Worm (Caenorhabditis elegans) whole organism, L4 larva: ENCODE measurements around the gene M03A8.3.

Experiments used
- R02D3.7 ChIP-seq: fragments of 150-350 bp; sonication (generic microtip); optimal IDR thresholded peaks from 3 replicates; lab custom pipeline; 2014; ENCODE audit warnings: missing biosample characterization, missing genetic modification characterization
- T20F7.1 ChIP-seq: fragments of 200-800 bp; sonication (Bioruptor generic); optimal IDR thresholded peaks from 2 replicates; lab custom pipeline; 2018; ENCODE audit warnings: mild to moderate bottlenecking, missing genetic modification characterization, missing compliant biosample characterization
- Y75B8A.6 ChIP-seq: fragments of 200-800 bp; sonication (Bioruptor generic); IDR thresholded peaks from 2 replicates; pipeline ENCODE4 v1.3.6; 2022; ENCODE audit warnings: missing genetic modification reagents, missing genetic modification characterization, missing compliant biosample characterization
- aha-1 ChIP-seq: fragments of 150-350 bp; peaks from one replicate; lab custom pipeline; 2014; ENCODE audit warnings: missing biosample characterization, missing genetic modification characterization
- aly-2 ChIP-seq: sonication (generic microtip); optimal IDR thresholded peaks from 2 replicates; lab custom pipeline; 2018; ENCODE audit warnings: missing biosample characterization, missing genetic modification characterization
- ama-1 ChIP-seq: fragments of 150-350 bp; optimal IDR thresholded peaks from 2 replicates; lab custom pipeline; 2014; ENCODE audit warnings: inconsistent platforms, mixed read lengths
- arid-1 ChIP-seq: fragments of 200-800 bp; sonication (Bioruptor generic); conservative IDR thresholded peaks from 2 replicates; pipeline ENCODE4 v1.3.6; 2022; ENCODE audit warnings: missing genetic modification reagents, missing genetic modification characterization, missing compliant biosample characterization
- ceh-32 ChIP-seq: sonication (generic microtip); optimal IDR thresholded peaks from 2 replicates; lab custom pipeline; 2016; ENCODE audit warnings: mild to moderate bottlenecking, missing genetic modification characterization, missing compliant biosample characterization; ENCODE audit not compliant: poor library complexity
- ceh-62 ChIP-seq: sonication (generic microtip); optimal IDR thresholded peaks from 2 replicates; lab custom pipeline; 2017; ENCODE audit warnings: missing biosample characterization, missing genetic modification characterization
- ceh-82 ChIP-seq: sonication (generic microtip); optimal IDR thresholded peaks from 2 replicates; lab custom pipeline; 2017; ENCODE audit warnings: missing biosample characterization, missing genetic modification characterization
- ces-1 ChIP-seq: fragments of 150-350 bp; sonication (generic microtip); optimal IDR thresholded peaks from 4 replicates; lab custom pipeline; 2014; ENCODE audit warnings: missing biosample characterization, missing genetic modification reagents, missing genetic modification characterization
- daf-12 ChIP-seq: fragments of 150-350 bp; optimal IDR thresholded peaks from 2 replicates; lab custom pipeline; 2014; ENCODE audit warnings: missing biosample characterization, missing genetic modification reagents, missing genetic modification characterization
- daf-19 ChIP-seq: fragments of 200-800 bp; sonication (Bioruptor generic); conservative IDR thresholded peaks from 2 replicates; pipeline ENCODE4 v1.3.6; 2022; ENCODE audit warnings: missing genetic modification characterization, missing compliant biosample characterization
- daf-8 ChIP-seq: fragments of 200-800 bp; sonication (Bioruptor generic); IDR thresholded peaks from 2 replicates; pipeline ENCODE4 v1.3.6; 2022; ENCODE audit warnings: missing genetic modification characterization, missing compliant biosample characterization
- dmd-6 ChIP-seq: fragments of 200-800 bp; sonication (Bioruptor generic); IDR thresholded peaks from 2 replicates; pipeline ENCODE4 v1.3.6; 2022; ENCODE audit warnings: missing genetic modification reagents, missing genetic modification characterization, missing compliant biosample characterization
- dmd-8 ChIP-seq: fragments of 200-800 bp; sonication (Bioruptor generic); IDR thresholded peaks from 2 replicates; pipeline ENCODE4 v1.3.6; 2022; ENCODE audit warnings: missing genetic modification characterization, missing compliant biosample characterization
- dpl-1 ChIP-seq: fragments of 150-350 bp; optimal IDR thresholded peaks from 2 replicates; lab custom pipeline; 2014; ENCODE audit warnings: missing biosample characterization, missing genetic modification reagents, missing genetic modification characterization
- duxl-1 ChIP-seq: sonication (generic microtip); optimal IDR thresholded peaks from 2 replicates; lab custom pipeline; 2016; ENCODE audit warnings: mild to moderate bottlenecking, missing genetic modification characterization, moderate library complexity, missing compliant biosample characterization; ENCODE audit not compliant: poor library complexity
- dve-1 ChIP-seq: sonication (generic microtip); optimal IDR thresholded peaks from 2 replicates; lab custom pipeline; 2017; ENCODE audit warnings: antibody characterized with exemption, mild to moderate bottlenecking, missing genetic modification characterization, missing compliant biosample characterization; ENCODE audit not compliant: insufficient read depth
- egl-27 ChIP-seq: sonication (generic microtip); optimal IDR thresholded peaks from 3 replicates; lab custom pipeline; 2017; ENCODE audit warnings: missing biosample characterization, missing genetic modification reagents, missing genetic modification characterization
- fos-1 ChIP-seq: fragments of 150-350 bp; optimal IDR thresholded peaks from 2 replicates; lab custom pipeline; 2014; ENCODE audit warnings: missing biosample characterization, missing genetic modification characterization
- gei-8 ChIP-seq: fragments of 200-800 bp; sonication (Bioruptor generic); optimal IDR thresholded peaks from 2 replicates; lab custom pipeline; 2018; ENCODE audit warnings: mild to moderate bottlenecking, missing genetic modification characterization, missing compliant biosample characterization
- hlh-11 ChIP-seq: fragments of 200-800 bp; sonication (Bioruptor generic); optimal IDR thresholded peaks from 2 replicates; lab custom pipeline; 2018; ENCODE audit warnings: mild to moderate bottlenecking, missing genetic modification characterization, missing compliant biosample characterization
- hmg-1.1 ChIP-seq: fragments of 200-800 bp; sonication (Bioruptor generic); IDR thresholded peaks from 2 replicates; pipeline ENCODE4 v1.3.6; 2022; ENCODE audit warnings: missing genetic modification reagents, missing genetic modification characterization, missing compliant biosample characterization
- jun-1 ChIP-seq: fragments of 150-350 bp; optimal IDR thresholded peaks from 2 replicates; lab custom pipeline; 2014; ENCODE audit warnings: missing biosample characterization, missing genetic modification reagents, missing genetic modification characterization
- lin-29 ChIP-seq: fragments of 200-800 bp; sonication (Bioruptor generic); IDR thresholded peaks from 2 replicates; pipeline ENCODE4 v1.3.6; 2022; ENCODE audit warnings: missing genetic modification reagents, missing genetic modification characterization, missing compliant biosample characterization
- lin-38 ChIP-seq: fragments of 200-800 bp; sonication (Bioruptor generic); IDR thresholded peaks from 2 replicates; pipeline ENCODE4 v1.3.6; 2022; ENCODE audit warnings: missing genetic modification reagents, missing genetic modification characterization, missing compliant biosample characterization
- lin-39 ChIP-seq: fragments of 150-350 bp; optimal IDR thresholded peaks from 2 replicates; lab custom pipeline; 2014; ENCODE audit warnings: missing biosample characterization, missing genetic modification reagents, missing genetic modification characterization
- lsy-2 ChIP-seq, 2 experiments: fragments of 150-350 bp in 1 of 2; sonication (generic microtip) in 1 of 2; optimal IDR thresholded peaks; 2 replicates each; lab custom pipeline; 2014 to 2017; ENCODE audit warnings: missing biosample characterization in 2 of 2, missing genetic modification characterization in 2 of 2
- madf-5 ChIP-seq, 2 experiments: fragments of 200-800 bp; sonication (Bioruptor generic); IDR thresholded peaks; 2 replicates each; pipeline ENCODE4 v1.3.6; 2022; ENCODE audit warnings: missing compliant biosample characterization in 2 of 2, missing genetic modification characterization in 2 of 2
- madf-9 ChIP-seq: fragments of 200-800 bp; sonication (Bioruptor generic); conservative IDR thresholded peaks from 2 replicates; pipeline ENCODE4 v1.3.6; 2022; ENCODE audit warnings: missing genetic modification reagents, missing genetic modification characterization, missing compliant biosample characterization
- mep-1 ChIP-seq: fragments of 150-350 bp; sonication (generic microtip); optimal IDR thresholded peaks from 3 replicates; lab custom pipeline; 2014; ENCODE audit warnings: missing biosample characterization, missing genetic modification characterization
- mes-2 ChIP-seq: sonication (generic microtip); optimal IDR thresholded peaks from 2 replicates; lab custom pipeline; 2016; ENCODE audit warnings: missing genotype, mild to moderate bottlenecking, missing genetic modification characterization, missing compliant biosample characterization; ENCODE audit not compliant: poor library complexity, severe bottlenecking
- nhr-11 ChIP-seq: fragments of 150-350 bp; optimal IDR thresholded peaks from 2 replicates; lab custom pipeline; 2014; ENCODE audit warnings: missing biosample characterization, missing genetic modification characterization
- nhr-237 ChIP-seq: sonication (generic microtip); optimal IDR thresholded peaks from 2 replicates; lab custom pipeline; 2017; ENCODE audit warnings: missing biosample characterization, missing genetic modification characterization
- nhr-28 ChIP-seq: fragments of 150-350 bp; optimal IDR thresholded peaks from 2 replicates; lab custom pipeline; 2014; ENCODE audit warnings: missing biosample characterization, missing genetic modification characterization
- nhr-48 ChIP-seq: sonication (generic microtip); optimal IDR thresholded peaks from 2 replicates; lab custom pipeline; 2016; ENCODE audit warnings: mild to moderate bottlenecking, missing genetic modification characterization, missing compliant biosample characterization
- nhr-6 ChIP-seq: fragments of 150-350 bp; optimal IDR thresholded peaks from 2 replicates; lab custom pipeline; 2014; ENCODE audit warnings: missing biosample characterization, missing genetic modification characterization
- nhr-76 ChIP-seq: fragments of 150-350 bp; optimal IDR thresholded peaks from 2 replicates; lab custom pipeline; 2014; ENCODE audit warnings: missing biosample characterization, missing genetic modification characterization
- nhr-77 ChIP-seq: fragments of 150-350 bp; optimal IDR thresholded peaks from 2 replicates; lab custom pipeline; 2014; ENCODE audit warnings: missing biosample characterization, missing genetic modification characterization
- pha-4 ChIP-seq, 2 experiments: fragments of 150-350 bp in 1 of 2; fragments of 200-800 bp in 1 of 2; sonication (Bioruptor generic) in 1 of 2; IDR thresholded peaks in 1 of 2; optimal IDR thresholded peaks in 1 of 2; 2 replicates each; pipeline versions ENCODE4 v1.3.6 to Lab custom; 2014 to 2022; ENCODE audit warnings: missing genetic modification characterization in 2 of 2, missing genetic modification reagents in 2 of 2, missing biosample characterization in 1 of 2, missing compliant biosample characterization in 1 of 2
- pqm-1 ChIP-seq: sonication (generic microtip); optimal IDR thresholded peaks from 2 replicates; lab custom pipeline; 2017; ENCODE audit warnings: missing biosample characterization, missing genetic modification characterization
- sdz-12 ChIP-seq: fragments of 200-800 bp; sonication (Bioruptor generic); optimal IDR thresholded peaks from 2 replicates; lab custom pipeline; 2018; ENCODE audit warnings: mild to moderate bottlenecking, missing genetic modification characterization, missing compliant biosample characterization
- skn-1 ChIP-seq: fragments of 150-350 bp; optimal IDR thresholded peaks from 2 replicates; lab custom pipeline; 2014; ENCODE audit warnings: missing biosample characterization, missing genetic modification characterization
- snpc-1.2 ChIP-seq: fragments of 200-800 bp; sonication (Bioruptor generic); IDR thresholded peaks from 2 replicates; pipeline ENCODE4 v1.3.6; 2022; ENCODE audit warnings: missing genetic modification reagents, missing genetic modification characterization, missing compliant biosample characterization
- spr-1 ChIP-seq: sonication (generic microtip); optimal IDR thresholded peaks from 2 replicates; lab custom pipeline; 2016; ENCODE audit warnings: mild to moderate bottlenecking, missing genetic modification characterization, missing compliant biosample characterization
- spr-3 ChIP-seq: fragments of 200-800 bp; sonication (Bioruptor generic); optimal IDR thresholded peaks from 2 replicates; lab custom pipeline; 2018; ENCODE audit warnings: mild to moderate bottlenecking, missing genetic modification characterization, missing compliant biosample characterization
- unc-130 ChIP-seq: sonication (generic microtip); optimal IDR thresholded peaks from 2 replicates; lab custom pipeline; 2016; ENCODE audit warnings: missing genetic modification reagents, missing genetic modification characterization, missing compliant biosample characterization
- unc-62 ChIP-seq, 3 experiments: fragments of 150-350 bp in 1 of 3; sonication (generic microtip); optimal IDR thresholded peaks in 2 of 3; peaks in 1 of 3; 1 replicate in 1 of 3; 2 replicates in 2 of 3; lab custom pipeline; 2014 to 2017; ENCODE audit warnings: missing biosample characterization in 3 of 3, missing genetic modification characterization in 3 of 3, missing genetic modification reagents in 3 of 3, missing genotype in 1 of 3
- zag-1 ChIP-seq: fragments of 150-350 bp; optimal IDR thresholded peaks from 2 replicates; lab custom pipeline; 2014; ENCODE audit warnings: missing biosample characterization, missing genetic modification characterization
- zip-11 ChIP-seq: fragments of 200-800 bp; sonication (Bioruptor generic); IDR thresholded peaks from 2 replicates; pipeline ENCODE4 v1.3.6; 2022; ENCODE audit warnings: missing genetic modification characterization, missing compliant biosample characterization
- ztf-11 ChIP-seq: fragments of 150-350 bp; optimal IDR thresholded peaks from 2 replicates; lab custom pipeline; 2014; ENCODE audit warnings: missing biosample characterization, missing genetic modification characterization

The M03A8.3 gene

DNA sequence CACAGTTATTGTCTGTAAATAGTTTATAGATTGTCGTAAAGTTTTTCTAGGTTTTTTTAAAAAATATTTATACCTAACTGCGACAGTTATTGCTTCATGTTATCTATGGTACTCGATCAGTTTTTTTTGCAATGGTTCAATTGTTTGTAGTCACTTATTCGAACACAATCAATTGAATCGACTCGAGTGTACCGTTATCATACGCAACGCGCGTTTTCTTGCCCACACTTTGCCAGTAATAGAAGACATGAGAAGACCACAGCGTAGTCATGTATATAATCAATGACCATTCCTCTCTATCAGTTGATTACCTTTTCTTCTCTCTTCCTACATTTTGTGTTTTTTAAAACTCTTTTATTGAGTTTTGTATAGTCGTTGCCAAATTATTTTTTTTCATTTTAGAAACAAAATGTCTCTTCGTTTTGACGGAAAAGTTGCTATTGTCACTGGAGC, 18.2 kb downstream of the M03A8.3 start, which contains the start of gene dhs-28 (continued):
- no peak for TF ChIP-seq zag-1
- peak; percentile 71 for TF ChIP-seq nhr-48 (tag; lab: Kevin White, UChicago)
- TF ChIP-seq nhr-77 (tag; lab: Kevin White, UChicago), result no peak
- TF ChIP-seq ceh-32 (tag; lab: Kevin White, UChicago), result no peak
- TF ChIP-seq aha-1 (tag; lab: Kevin White, UChicago), result peak; percentile 87
- TF ChIP-seq mes-2 (tag; lab: Kevin White, UChicago), result peak; percentile 58
- TF ChIP-seq T20F7.1 (GFP tag; lab: Kevin White, UChicago), result peak; percentile 30
- TF ChIP-seq zip-11 (GFP tag; lab: Robert Waterston, UW), result no peak
- TF ChIP-seq pqm-1 (tag; lab: Kevin White, UChicago), result peak; percentile 44
- no peak for TF ChIP-seq ceh-82 (tag; lab: Kevin White, UChicago)
- no peak for TF ChIP-seq snpc-1.2 (GFP tag; lab: Robert Waterston, UW)
- TF ChIP-seq aly-2 (tag; lab: Kevin White, UChicago), result no peak
- TF ChIP-seq nhr-6 (tag; lab: Kevin White, UChicago), result no peak
- peak; percentile 98 for TF ChIP-seq nhr-28
- no peak for TF ChIP-seq nhr-237 (tag; lab: Kevin White, UChicago)
- no peak for TF ChIP-seq spr-3 (GFP tag; lab: Kevin White, UChicago)
- TF ChIP-seq lin-29 (GFP tag; lab: Robert Waterston, UW), result no peak
- TF ChIP-seq daf-19 (GFP tag; lab: Robert Waterston, UW), result no peak
- TF ChIP-seq mep-1 (tag; lab: Kevin White, UChicago), result peak; percentile 47
- TF ChIP-seq pha-4 (GFP tag; IDR thresholded peaks at IDR 0.05; lab: Robert Waterston, UW), result no peak
- TF ChIP-seq pha-4 (tag; optimal IDR thresholded peaks at IDR 0.05; lab: Kevin White, UChicago), result no peak
- peak in 1 of 2 experiments; percentile 36 for TF ChIP-seq lsy-2 (tag; optimal IDR thresholded peaks at IDR 0.05; lab: Kevin White, UChicago)
- TF ChIP-seq unc-130 (GFP tag; lab: Kevin White, UChicago), result no peak
- peak; percentile 69 for TF ChIP-seq dmd-6 (GFP tag; lab: Robert Waterston, UW)
- TF ChIP-seq madf-9, result no peak
- TF ChIP-seq jun-1 (tag; lab: Kevin White, UChicago), result peak; percentile 20
- no peak for TF ChIP-seq lin-39 (tag; lab: Kevin White, UChicago)
- no peak for TF ChIP-seq arid-1
- TF ChIP-seq R02D3.7 (tag; lab: Kevin White, UChicago), result no peak
- TF ChIP-seq hlh-11 (tag; lab: Kevin White, UChicago), result peak; percentile 71
- no peak for TF ChIP-seq hmg-1.1 (GFP tag; lab: Robert Waterston, UW)
- TF ChIP-seq nhr-76 (tag; lab: Kevin White, UChicago), result no peak
- no peak for TF ChIP-seq daf-8 (GFP tag; lab: Robert Waterston, UW)
- no peak for TF ChIP-seq spr-1 (tag; lab: Kevin White, UChicago)
- TF ChIP-seq egl-27 (tag; lab: Kevin White, UChicago), result no peak
- no peak for TF ChIP-seq nhr-11 (tag; lab: Kevin White, UChicago)
- TF ChIP-seq dve-1 (tag; lab: Kevin White, UChicago), result peak; percentile 45
- TF ChIP-seq sdz-12 (GFP tag; lab: Kevin White, UChicago), result no peak
- TF ChIP-seq unc-62 (GFP tag; optimal IDR thresholded peaks at IDR 0.05 in 1 of 2; lab: Kevin White, UChicago), result no peak
- TF ChIP-seq unc-62 (tag; optimal IDR thresholded peaks at IDR 0.05; lab: Kevin White, UChicago), result no peak
- no peak for TF ChIP-seq dpl-1 (GFP tag; lab: Kevin White, UChicago)
- no peak for TF ChIP-seq dmd-8
- no peak for TF ChIP-seq fos-1 (tag; lab: Kevin White, UChicago)
- no peak for TF ChIP-seq ceh-62 (tag; lab: Kevin White, UChicago)
- TF ChIP-seq ama-1 (lab: Kevin White, UChicago), result no peak
- no peak for TF ChIP-seq daf-12 (tag; lab: Kevin White, UChicago)
- TF ChIP-seq lin-38, result no peak
- no peak for TF ChIP-seq gei-8 (GFP tag; lab: Kevin White, UChicago)
- TF ChIP-seq madf-5 (GFP tag; IDR thresholded peaks at IDR 0.05; lab: Robert Waterston, UW), result no peak
- TF ChIP-seq duxl-1 (tag; lab: Kevin White, UChicago), result no peak
- TF ChIP-seq skn-1 (tag; lab: Kevin White, UChicago), result no peak
- no peak for TF ChIP-seq ces-1 (GFP tag; lab: Kevin White, UChicago)
- TF ChIP-seq ztf-11, result no peak
- TF ChIP-seq Y75B8A.6 (GFP tag; lab: Robert Waterston, UW), result no peak
